Worm (Caenorhabditis elegans) whole organism, L4 larva: ENCODE results near the gene spig-4.

Source experiments
- ama-1 ChIP-seq: fragments of 150-350 bp; optimal IDR thresholded peaks from 2 replicates; lab custom pipeline; 2014; ENCODE audit warnings: inconsistent platforms, mixed read lengths
- lin-39 ChIP-seq: fragments of 150-350 bp; optimal IDR thresholded peaks from 2 replicates; lab custom pipeline; 2014; ENCODE audit warnings: missing biosample characterization, missing genetic modification reagents, missing genetic modification characterization
- mxl-3 ChIP-seq: fragments of 200-800 bp; sonication (Bioruptor generic); optimal IDR thresholded peaks from 2 replicates; lab custom pipeline; 2018; ENCODE audit warnings: mild to moderate bottlenecking, missing genetic modification characterization, missing compliant biosample characterization

DNA sequence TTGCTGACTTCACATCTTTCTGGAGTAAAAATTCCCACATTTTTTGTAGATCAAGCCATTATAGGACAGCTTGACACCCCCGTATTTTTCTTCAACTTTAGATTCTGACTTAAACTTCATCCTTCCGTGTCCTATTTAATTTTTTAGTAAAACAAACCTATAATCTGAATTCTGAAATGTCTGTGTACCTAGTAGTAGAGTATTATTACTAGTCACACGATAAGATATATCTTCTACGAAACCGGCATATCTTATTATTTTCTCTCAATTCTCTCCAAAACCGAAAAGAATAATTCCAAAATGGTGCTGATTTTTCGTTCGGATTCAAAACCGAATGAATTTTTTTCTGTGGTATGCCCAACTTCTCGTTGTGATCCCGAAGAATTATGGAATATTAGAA, 12.3 kb downstream of the spig-4 start, which contains the start of gene F14D7.9:
- TF ChIP-seq ama-1 (lab: Kevin White, UChicago) (no peak), lin-39 (tag; lab: Kevin White, UChicago) (no peak), mxl-3 (no peak)
